Fruit fly (Drosophila melanogaster): Measurements from ENCODE around the gene Rac1.

Gene Rac1

DNA sequence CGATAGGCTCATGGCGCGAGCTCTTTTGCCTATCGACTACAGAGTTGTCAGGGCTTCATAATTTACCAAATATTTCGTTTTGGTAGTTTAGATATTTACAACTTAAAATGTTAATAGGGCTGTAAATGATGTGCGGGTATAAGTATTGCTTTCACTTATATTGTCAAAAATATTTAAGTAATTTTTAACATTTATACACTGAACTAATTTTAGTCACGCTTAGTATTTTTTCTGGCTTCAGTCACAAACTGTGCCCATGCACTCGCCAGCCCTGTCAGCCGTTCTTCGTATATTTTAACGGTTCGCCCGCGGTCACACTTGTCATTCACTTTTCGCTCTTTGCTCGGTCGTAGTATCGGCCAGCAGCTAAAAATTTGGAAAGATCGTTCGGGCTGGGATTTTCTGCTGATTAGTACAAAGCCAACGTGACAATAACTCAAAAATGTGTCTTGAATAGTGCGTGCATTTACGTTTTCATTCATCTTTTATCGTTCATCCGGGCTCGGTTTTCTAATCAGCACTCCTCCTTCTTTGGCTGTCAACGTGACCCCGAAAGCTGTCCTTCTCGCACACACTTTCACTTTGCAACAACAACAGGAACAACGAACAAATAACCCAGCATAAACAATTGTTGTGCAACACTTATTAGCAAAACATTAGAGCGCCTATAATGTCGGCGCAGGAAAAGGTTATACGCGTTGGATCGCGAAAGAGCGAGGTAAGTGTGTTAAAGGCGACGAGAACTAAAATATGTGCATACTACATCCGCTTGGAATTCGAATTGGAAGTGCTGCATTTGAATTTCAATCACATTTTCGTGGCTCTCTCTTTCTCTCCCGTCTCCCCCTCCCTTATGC lies 32.3 kb upstream of the Rac1 start, which contains the start of the genes Hmbs and CG2211:
Hmbs (plus strand) TSS at position 319 of the 857 bp plus-strand sequence.
CG2211 (minus strand) TSS at position 789 of the 857 bp plus-strand sequence.
- no peak for TF ChIP-seq toe (GFP tag; optimal IDR thresholded peaks at IDR 0.05)
- TF ChIP-seq cnc (optimal IDR thresholded peaks at IDR 0.05), result no peak
- TF ChIP-seq pad (GFP tag; optimal IDR thresholded peaks at IDR 0.05), result no peak
- peak; percentile 55 for TF ChIP-seq CG33017 (tag; optimal IDR thresholded peaks at IDR 0.05)
- peak; percentile 76 for TF ChIP-seq cic (GFP tag; optimal IDR thresholded peaks at IDR 0.05)
- TF ChIP-seq CG7045 (GFP tag; optimal IDR thresholded peaks at IDR 0.05), result peak; percentile 84
- peak; percentile 98 for TF ChIP-seq CG14711 (tag; optimal IDR thresholded peaks at IDR 0.05)
- peak; percentile 68 for TF ChIP-seq CG7101 (tag; optimal IDR thresholded peaks at IDR 0.05)
- peak; percentile 73 for TF ChIP-seq CG11617 (GFP tag; optimal IDR thresholded peaks at IDR 0.05)
- peak; percentile 79 for TF ChIP-seq Mnt (GFP tag; optimal IDR thresholded peaks at IDR 0.05)
- no peak for TF ChIP-seq CG5204 (GFP tag; optimal IDR thresholded peaks at IDR 0.05)
- peak; percentile 87 for TF ChIP-seq CG1620 (GFP tag; optimal IDR thresholded peaks at IDR 0.05)
- TF ChIP-seq kay (GFP tag; ENCODE audit: borderline replicate concordance), result no peak
- TF ChIP-seq Crg-1 (GFP tag; optimal IDR thresholded peaks at IDR 0.05), result peak; percentile 69
- peak; percentile 35 for TF ChIP-seq tj (GFP tag; optimal IDR thresholded peaks at IDR 0.05)
- TF ChIP-seq bab1 (GFP tag; optimal IDR thresholded peaks at IDR 0.05), result peak; percentile 96
- TF ChIP-seq CG12768 (GFP tag; optimal IDR thresholded peaks at IDR 0.05), result peak; percentile 61
- TF ChIP-seq Clk (GFP tag; optimal IDR thresholded peaks at IDR 0.05), result peak; percentile 82
- TF ChIP-seq Hr96 (GFP tag; optimal IDR thresholded peaks at IDR 0.05), result peak; percentile 92
- TF ChIP-seq ovo (GFP tag; optimal IDR thresholded peaks at IDR 0.05), result peak; percentile 83

DNA sequence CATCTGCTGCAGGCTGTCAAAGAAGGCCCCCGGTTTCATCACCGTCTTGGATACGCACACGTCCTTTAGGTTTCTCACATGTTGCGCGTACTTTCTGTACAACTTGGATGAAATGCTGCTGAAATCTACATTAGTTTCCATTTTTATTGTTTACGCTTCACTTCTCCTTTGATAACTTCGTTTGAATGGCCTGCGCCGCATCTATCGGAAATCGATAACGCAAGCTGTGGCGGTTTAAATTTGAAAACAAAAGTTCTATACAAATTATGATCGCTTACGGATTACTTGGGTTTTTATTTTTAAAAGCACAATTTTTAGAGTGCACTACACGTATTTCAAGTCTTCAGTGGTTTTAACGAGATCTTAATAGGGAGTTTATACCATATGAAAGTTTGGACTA lies 30.5 kb upstream of the Rac1 start, which contains the start of gene msd5:
msd5 (minus strand) TSS at position 174 of the 400 bp plus-strand sequence.
- TF ChIP-seq CG12768 (GFP tag; optimal IDR thresholded peaks at IDR 0.05) (no peak), tj (GFP tag; optimal IDR thresholded peaks at IDR 0.05) (no peak), Crg-1 (GFP tag; optimal IDR thresholded peaks at IDR 0.05) (no peak), CG5204 (GFP tag; optimal IDR thresholded peaks at IDR 0.05) (no peak), kay (GFP tag; ENCODE audit: borderline replicate concordance) (no peak), Hr96 (GFP tag; optimal IDR thresholded peaks at IDR 0.05) (no peak), CG14711 (tag; optimal IDR thresholded peaks at IDR 0.05) (no peak), pad (GFP tag; optimal IDR thresholded peaks at IDR 0.05) (no peak), CG33017 (tag; optimal IDR thresholded peaks at IDR 0.05) (no peak), Clk (GFP tag; optimal IDR thresholded peaks at IDR 0.05) (no peak), cnc (optimal IDR thresholded peaks at IDR 0.05) (no peak), CG1620 (GFP tag; optimal IDR thresholded peaks at IDR 0.05) (no peak), cic (GFP tag; optimal IDR thresholded peaks at IDR 0.05) (no peak)

DNA sequence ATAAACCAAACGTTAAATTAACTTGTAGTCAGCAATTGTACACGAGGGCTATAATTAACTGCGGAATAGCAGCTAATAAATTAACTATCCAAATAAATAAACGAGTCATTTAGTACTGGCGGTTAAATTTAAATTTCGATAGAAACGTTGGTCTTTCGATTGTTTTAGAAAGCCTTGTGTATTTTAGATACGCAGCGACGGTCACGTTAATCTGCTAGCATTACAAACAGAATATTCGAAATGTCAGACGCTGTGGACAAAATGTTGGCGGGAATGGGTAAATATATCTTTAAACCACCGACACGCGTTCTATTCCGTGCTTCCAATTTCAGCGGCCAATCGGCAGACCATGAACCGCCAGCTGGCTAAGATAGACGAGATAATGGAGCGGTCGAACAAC lies 29.1 kb upstream of the Rac1 start, which contains the start of gene msd1:
msd1 (plus strand) TSS at position 203 of the 400 bp plus-strand sequence.
- no peak for TF ChIP-seq CG14711 (tag; optimal IDR thresholded peaks at IDR 0.05)
- no peak for TF ChIP-seq kay (GFP tag; ENCODE audit: borderline replicate concordance)
- TF ChIP-seq cic (GFP tag; optimal IDR thresholded peaks at IDR 0.05), result no peak
- no peak for TF ChIP-seq CG1620 (GFP tag; optimal IDR thresholded peaks at IDR 0.05)
- TF ChIP-seq ovo (GFP tag; optimal IDR thresholded peaks at IDR 0.05), result no peak
- TF ChIP-seq bab1 (GFP tag; optimal IDR thresholded peaks at IDR 0.05), result no peak
- no peak for TF ChIP-seq CG33017 (tag; optimal IDR thresholded peaks at IDR 0.05)
- TF ChIP-seq Crg-1 (GFP tag; optimal IDR thresholded peaks at IDR 0.05), result no peak
- no peak for TF ChIP-seq Mnt (GFP tag; optimal IDR thresholded peaks at IDR 0.05)
- TF ChIP-seq CG7101 (tag; optimal IDR thresholded peaks at IDR 0.05), result no peak
- no peak for TF ChIP-seq CG7045 (GFP tag; optimal IDR thresholded peaks at IDR 0.05)

DNA sequence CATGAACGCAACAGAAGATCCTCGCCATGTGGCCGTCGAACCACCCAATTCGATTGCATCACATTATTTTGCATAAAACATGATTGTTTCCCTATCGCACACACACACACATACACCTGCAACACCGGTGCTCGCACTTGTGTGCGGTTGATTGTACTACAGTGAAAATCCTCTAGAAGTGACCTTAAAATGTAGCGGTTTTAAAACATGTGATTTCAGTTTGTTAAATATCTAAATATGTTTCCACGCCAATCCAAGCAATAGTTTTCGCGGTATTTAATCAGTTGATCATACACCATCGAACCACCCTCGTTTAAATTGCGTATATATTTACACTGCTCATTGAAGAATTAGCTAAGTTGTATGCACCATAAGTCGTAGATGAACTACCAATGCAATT lies 27.9 kb upstream of the Rac1 start:
- TF ChIP-seq bab1 (GFP tag; optimal IDR thresholded peaks at IDR 0.05) (no peak), cic (GFP tag; optimal IDR thresholded peaks at IDR 0.05) (no peak), cnc (optimal IDR thresholded peaks at IDR 0.05) (no peak), kay (GFP tag; ENCODE audit: borderline replicate concordance) (no peak), CG12768 (GFP tag; optimal IDR thresholded peaks at IDR 0.05) (no peak), CG7101 (tag; optimal IDR thresholded peaks at IDR 0.05) (peak; percentile 24), toe (GFP tag; optimal IDR thresholded peaks at IDR 0.05) (no peak), CG33017 (tag; optimal IDR thresholded peaks at IDR 0.05) (peak; percentile 20), Hr96 (GFP tag; optimal IDR thresholded peaks at IDR 0.05) (no peak)

- peak; percentile 17 for TF ChIP-seq pad (GFP tag; optimal IDR thresholded peaks at IDR 0.05)
- peak; percentile 13 for TF ChIP-seq Mnt (GFP tag; optimal IDR thresholded peaks at IDR 0.05)
- no peak for TF ChIP-seq cic (GFP tag; optimal IDR thresholded peaks at IDR 0.05)
- TF ChIP-seq Crg-1 (GFP tag; optimal IDR thresholded peaks at IDR 0.05), result no peak
- peak; percentile 46 for TF ChIP-seq tj (GFP tag; optimal IDR thresholded peaks at IDR 0.05)
Observed at dm6 chr3L:1329724-1330123, 27.2 kb upstream of the Rac1 start, which contains the start of gene ND-ACP. Gene ND-ACP (plus strand): TSS chr3L:1329949.

DNA sequence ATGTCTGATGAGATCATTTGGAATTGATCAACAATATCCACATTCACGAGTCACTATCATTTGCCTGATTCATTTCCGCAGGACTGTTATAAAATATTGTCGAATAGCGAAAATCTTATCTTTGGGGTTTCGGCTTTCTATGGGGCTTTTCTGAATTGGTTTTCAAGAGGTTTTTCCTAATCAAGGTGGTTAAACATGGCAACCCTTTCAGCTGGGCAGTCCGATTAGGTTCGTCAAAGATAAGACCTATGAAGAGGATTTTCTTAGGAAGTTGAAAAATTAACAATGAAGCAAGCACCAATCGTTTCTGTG lies 23.1 kb upstream of the Rac1 start:
- TF ChIP-seq cic (GFP tag; optimal IDR thresholded peaks at IDR 0.05) (peak; percentile 22), CG5204 (GFP tag; optimal IDR thresholded peaks at IDR 0.05) (no peak)
